Fruit fly (Drosophila melanogaster): ENCODE measurements around the gene Pmvk.

The Pmvk gene

dm6 chr2L:19571574-19572495 lies 8.3 kb downstream of the Pmvk start (continued):
- TF ChIP-seq sim (GFP tag; IDR thresholded peaks at IDR 0.05) (no peak), zf30C (GFP tag; optimal IDR thresholded peaks at IDR 0.05) (no peak), tna (GFP tag; IDR thresholded peaks at IDR 0.05; ENCODE audit: partially characterized antibody) (no peak), D (optimal IDR thresholded peaks at IDR 0.05) (no peak), D (GFP tag; optimal IDR thresholded peaks at IDR 0.05) (no peak), CG8281 (tag; optimal IDR thresholded peaks at IDR 0.05) (no peak), CHES-1-like (GFP tag; optimal IDR thresholded peaks at IDR 0.05) (peak; percentile 44), MTF-1 (GFP tag; optimal IDR thresholded peaks at IDR 0.05; ENCODE audit: borderline replicate concordance) (no peak), h (optimal IDR thresholded peaks at IDR 0.05) (no peak), CG5245 (GFP tag; optimal IDR thresholded peaks at IDR 0.05) (no peak), HLH3B (GFP tag; IDR thresholded peaks at IDR 0.05) (no peak), Ets65A (GFP tag) (peak; percentile 55), CG17568 (GFP tag; optimal IDR thresholded peaks at IDR 0.05) (no peak), ro (GFP tag; IDR thresholded peaks at IDR 0.05) (no peak), CG12391 (tag; optimal IDR thresholded peaks at IDR 0.05) (no peak), CG12155 (GFP tag; optimal IDR thresholded peaks at IDR 0.05) (no peak), Mrtf (GFP tag; IDR thresholded peaks at IDR 0.05) (no peak), Dip2 (GFP tag; IDR thresholded peaks at IDR 0.05) (no peak), CG2889 (GFP tag; IDR thresholded peaks at IDR 0.05) (no peak), CG30431 (GFP tag; optimal IDR thresholded peaks at IDR 0.05) (no peak), Sox102F (GFP tag; optimal IDR thresholded peaks at IDR 0.05) (no peak), H2.0 (GFP tag; IDR thresholded peaks at IDR 0.05) (no peak), CG7372 (GFP tag; IDR thresholded peaks at IDR 0.05) (no peak), CG4404 (GFP tag; IDR thresholded peaks at IDR 0.05) (no peak), fu2 (GFP tag; optimal IDR thresholded peaks at IDR 0.05) (no peak), stwl (tag; optimal IDR thresholded peaks at IDR 0.05) (no peak), CG16779 (GFP tag; IDR thresholded peaks at IDR 0.05) (no peak), fd3F (GFP tag; optimal IDR thresholded peaks at IDR 0.05) (no peak), CG8765 (GFP tag; IDR thresholded peaks at IDR 0.05) (no peak), Camta (GFP tag; optimal IDR thresholded peaks at IDR 0.05) (no peak), Bdp1 (GFP tag; optimal IDR thresholded peaks at IDR 0.05) (no peak), Abd-B (GFP tag; optimal IDR thresholded peaks at IDR 0.05) (no peak), dpn (GFP tag; optimal IDR thresholded peaks at IDR 0.05) (no peak), D19B (GFP tag; optimal IDR thresholded peaks at IDR 0.05) (no peak), rib (GFP tag; IDR thresholded peaks at IDR 0.05) (peak; percentile 97), CG11723 (GFP tag; optimal IDR thresholded peaks at IDR 0.05) (no peak), CG15696 (tag; optimal IDR thresholded peaks at IDR 0.05) (no peak), CG9876 (GFP tag; optimal IDR thresholded peaks at IDR 0.05) (no peak), bowl (GFP tag; IDR thresholded peaks at IDR 0.05) (no peak), Mad (GFP tag; optimal IDR thresholded peaks at IDR 0.05) (no peak), Lim3 (GFP tag; IDR thresholded peaks at IDR 0.05) (no peak), usp (GFP tag; optimal IDR thresholded peaks at IDR 0.05) (no peak), CG11504 (tag; optimal IDR thresholded peaks at IDR 0.05) (no peak), CG18764 (GFP tag; optimal IDR thresholded peaks at IDR 0.05) (no peak), prd (optimal IDR thresholded peaks at IDR 0.05) (no peak), prd (GFP tag; IDR thresholded peaks at IDR 0.05) (no peak), CG17912 (GFP tag; optimal IDR thresholded peaks at IDR 0.05) (no peak), z (GFP tag; IDR thresholded peaks at IDR 0.05) (peak; percentile 76; the same call in 2 of the 3 replicates), Sox100B (GFP tag; optimal IDR thresholded peaks at IDR 0.05) (no peak), B-H2 (GFP tag; optimal IDR thresholded peaks at IDR 0.05) (no peak), eyg (GFP tag; optimal IDR thresholded peaks at IDR 0.05) (no peak), CG13624 (GFP tag; optimal IDR thresholded peaks at IDR 0.05) (peak; percentile 58)

Measured in whole organism, embryonic.